Fruit fly (Drosophila melanogaster) whole organism, embryonic: ENCODE measurements around the gene PAN3.
A peak's percentile ranks its signal among the peaks of the same experiment; 100 is the strongest.

Experiments
- Atf3 ChIP-seq: fragments of 200-800 bp; sonication (Bioruptor generic); optimal IDR thresholded peaks from 3 replicates; lab custom pipeline; 2016; ENCODE audit warnings: missing biosample characterization, missing genetic modification characterization
- Bteb2 ChIP-seq: fragments of 200-800 bp; sonication (Bioruptor generic); optimal IDR thresholded peaks from 2 replicates; lab custom pipeline; 2016; ENCODE audit warnings: missing biosample characterization, missing genetic modification characterization
- CG10431 ChIP-seq: fragments of 200-800 bp; sonication (Bioruptor generic); optimal IDR thresholded peaks from 3 replicates; lab custom pipeline; 2018; ENCODE audit warnings: missing biosample characterization, mild to moderate bottlenecking, missing genetic modification characterization
- CG10543 ChIP-seq: fragments of 200-800 bp; sonication (Bioruptor generic); optimal IDR thresholded peaks from 3 replicates; lab custom pipeline; 2017; ENCODE audit warnings: missing biosample characterization, mild to moderate bottlenecking, missing genetic modification characterization, moderate library complexity
- CG1233 ChIP-seq: fragments of 200-800 bp; sonication (Bioruptor generic); optimal IDR thresholded peaks from 4 replicates; lab custom pipeline; 2018; ENCODE audit warnings: missing biosample characterization, mild to moderate bottlenecking, missing genetic modification characterization
- CG13296 ChIP-seq: fragments of 200-800 bp; sonication (Bioruptor generic); optimal IDR thresholded peaks from 3 replicates; lab custom pipeline; 2018; ENCODE audit warnings: missing biosample characterization, mild to moderate bottlenecking, missing genetic modification characterization
- CG14667 ChIP-seq: fragments of 200-800 bp; sonication (Bioruptor generic); IDR thresholded peaks from 2 replicates; pipeline ENCODE4 v1.3.6; 2022; ENCODE audit warnings: missing biosample characterization, missing genetic modification characterization
- CG1603 ChIP-seq: fragments of 200-800 bp; sonication (Bioruptor generic); optimal IDR thresholded peaks from 2 replicates; lab custom pipeline; 2019; ENCODE audit warnings: missing biosample characterization, mild to moderate bottlenecking, missing genetic modification characterization, moderate library complexity
- CG17328 ChIP-seq: fragments of 200-800 bp; sonication (Bioruptor generic); IDR thresholded peaks from 2 replicates; pipeline ENCODE4 v1.3.6; 2022; ENCODE audit warnings: missing biosample characterization, missing genetic modification characterization
- CG17829 ChIP-seq: fragments of 200-800 bp; optimal IDR thresholded peaks from 2 replicates; lab custom pipeline; 2019; ENCODE audit warnings: missing biosample characterization, mild to moderate bottlenecking, missing genetic modification characterization, moderate library complexity
- CG18599 ChIP-seq: fragments of 200-800 bp; sonication (Bioruptor generic); optimal IDR thresholded peaks from 3 replicates; lab custom pipeline; 2017; ENCODE audit warnings: missing biosample characterization, missing genetic modification characterization, mild to moderate bottlenecking, moderate library complexity, missing genetic modification reagents
- CG18619 ChIP-seq: fragments of 200-800 bp; sonication (Bioruptor generic); optimal IDR thresholded peaks from 3 replicates; lab custom pipeline; 2017; ENCODE audit warnings: missing biosample characterization, mild to moderate bottlenecking, missing genetic modification characterization
- CG30431 ChIP-seq: fragments of 200-800 bp; sonication (Bioruptor generic); optimal IDR thresholded peaks from 2 replicates; lab custom pipeline; 2017; ENCODE audit warnings: missing biosample characterization, missing genetic modification characterization
- CG34376 ChIP-seq: fragments of 200-800 bp; sonication (Bioruptor generic); optimal IDR thresholded peaks from 2 replicates; lab custom pipeline; 2018; ENCODE audit warnings: missing biosample characterization, mild to moderate bottlenecking, missing genetic modification characterization
- CG34422 ChIP-seq: fragments of 200-800 bp; sonication (Bioruptor generic); IDR thresholded peaks from 3 replicates; pipeline ENCODE4 v1.3.6; 2022; ENCODE audit warnings: missing biosample characterization, missing genetic modification characterization
- CG3995 ChIP-seq: fragments of 200-800 bp; sonication (Bioruptor generic); optimal IDR thresholded peaks from 3 replicates; lab custom pipeline; 2016; ENCODE audit warnings: missing biosample characterization, missing genetic modification characterization
- CG4328 ChIP-seq: fragments of 200-800 bp; sonication (Bioruptor generic); optimal IDR thresholded peaks from 3 replicates; lab custom pipeline; 2017; ENCODE audit warnings: missing biosample characterization, missing genetic modification reagents, missing genetic modification characterization
- CG4707 ChIP-seq: fragments of 200-800 bp; sonication (Bioruptor generic); optimal IDR thresholded peaks from 2 replicates; lab custom pipeline; 2018; ENCODE audit warnings: missing biosample characterization, mild to moderate bottlenecking, missing genetic modification characterization, moderate library complexity
- CG4730 ChIP-seq: fragments of 200-800 bp; sonication (Bioruptor generic); IDR thresholded peaks from 2 replicates; pipeline ENCODE4 v1.3.6; 2022; ENCODE audit warnings: missing biosample characterization, missing genetic modification characterization
- CG4820 ChIP-seq: fragments of 200-800 bp; sonication (Bioruptor generic); optimal IDR thresholded peaks from 3 replicates; lab custom pipeline; 2016; ENCODE audit warnings: missing biosample characterization, missing genetic modification characterization
- CG6272 ChIP-seq: fragments of 200-800 bp; sonication (Bioruptor generic); IDR thresholded peaks from 2 replicates; pipeline ENCODE4 v1.3.6; 2022; ENCODE audit warnings: missing biosample characterization, missing genetic modification characterization
- CG6654 ChIP-seq: fragments of 200-800 bp; sonication (Bioruptor generic); optimal IDR thresholded peaks from 2 replicates; lab custom pipeline; 2017; ENCODE audit warnings: missing biosample characterization, mild to moderate bottlenecking, missing genetic modification characterization
- CG6683 ChIP-seq: fragments of 200-800 bp; sonication (Bioruptor generic); optimal IDR thresholded peaks from 2 replicates; lab custom pipeline; 2017; ENCODE audit warnings: missing biosample characterization, mild to moderate bottlenecking, missing genetic modification characterization, missing genetic modification reagents
- CG7372 ChIP-seq: fragments of 200-800 bp; sonication (Bioruptor generic); IDR thresholded peaks from 2 replicates; pipeline ENCODE4 v1.3.6; 2022; ENCODE audit warnings: missing biosample characterization, missing genetic modification characterization
- CG7745 ChIP-seq: fragments of 200-800 bp; sonication (Bioruptor generic); optimal IDR thresholded peaks from 2 replicates; lab custom pipeline; 2018; ENCODE audit warnings: missing biosample characterization, mild to moderate bottlenecking, missing genetic modification characterization, moderate library complexity
- CG7987 ChIP-seq: fragments of 200-800 bp; sonication (Bioruptor generic); optimal IDR thresholded peaks from 2 replicates; lab custom pipeline; 2018; ENCODE audit warnings: missing biosample characterization, mild to moderate bottlenecking, missing genetic modification characterization, moderate library complexity
- CG8388 ChIP-seq: fragments of 200-800 bp; sonication (Bioruptor generic); optimal IDR thresholded peaks from 2 replicates; lab custom pipeline; 2019; ENCODE audit warnings: missing biosample characterization, mild to moderate bottlenecking, missing genetic modification characterization, moderate library complexity
- CG9817 ChIP-seq: fragments of 200-800 bp; sonication (Bioruptor generic); optimal IDR thresholded peaks from 2 replicates; lab custom pipeline; 2018; ENCODE audit warnings: missing biosample characterization, mild to moderate bottlenecking, missing genetic modification characterization, moderate library complexity
- CTCF ChIP-seq: fragments of 200-800 bp; sonication (Bioruptor generic); optimal IDR thresholded peaks from 2 replicates; lab custom pipeline; 2017; ENCODE audit warnings: missing biosample characterization, mild to moderate bottlenecking, missing genetic modification characterization, moderate library complexity
- Drgx ChIP-seq: fragments of 200-800 bp; sonication (Bioruptor generic); IDR thresholded peaks from 2 replicates; pipeline ENCODE4 v1.3.6; 2022; ENCODE audit warnings: missing biosample characterization, missing genetic modification characterization
- Mes4 ChIP-seq: fragments of 200-800 bp; sonication (Bioruptor generic); optimal IDR thresholded peaks from 2 replicates; lab custom pipeline; 2016; ENCODE audit warnings: missing biosample characterization, missing genetic modification characterization
- NfI ChIP-seq: fragments of 200-800 bp; sonication (Bioruptor generic); optimal IDR thresholded peaks from 3 replicates; lab custom pipeline; 2018; ENCODE audit warnings: missing biosample characterization, mild to moderate bottlenecking, missing genetic modification characterization, moderate library complexity
- Rfx ChIP-seq: fragments of 200-800 bp; sonication (Bioruptor generic); IDR thresholded peaks from 2 replicates; pipeline ENCODE4 v1.3.6; 2022; ENCODE audit warnings: missing biosample characterization, missing genetic modification characterization
- Rx ChIP-seq: fragments of 200-800 bp; sonication (Bioruptor generic); IDR thresholded peaks from 2 replicates; pipeline ENCODE4 v1.3.6; 2022; ENCODE audit warnings: missing biosample characterization, missing genetic modification characterization
- Six4 ChIP-seq: fragments of 200-800 bp; sonication (Bioruptor generic); optimal IDR thresholded peaks from 2 replicates; lab custom pipeline; 2016; ENCODE audit warnings: missing biosample characterization, missing genetic modification characterization
- cas ChIP-seq: fragments of 200-800 bp; sonication (Bioruptor generic); IDR thresholded peaks from 2 replicates; pipeline ENCODE4 v1.3.6; 2022; ENCODE audit warnings: missing biosample characterization, missing genetic modification characterization
- dpn ChIP-seq, 2 experiments: fragments of 200-800 bp; sonication (Bioruptor generic); optimal IDR thresholded peaks; 3 replicates each; lab custom pipeline; 2016; ENCODE audit warnings: missing biosample characterization in 2 of 2, missing genetic modification characterization in 2 of 2
- fru ChIP-seq: fragments of >200 bp; optimal IDR thresholded peaks from 2 replicates; lab custom pipeline; 2017
- ftz-f1 ChIP-seq: fragments of 200-800 bp; sonication (Bioruptor generic); optimal IDR thresholded peaks from 2 replicates; lab custom pipeline; 2016; ENCODE audit warnings: missing biosample characterization, missing genetic modification characterization
- grn ChIP-seq: fragments of 200-800 bp; sonication (Bioruptor generic); optimal IDR thresholded peaks from 3 replicates; lab custom pipeline; 2017; ENCODE audit warnings: missing biosample characterization, missing genetic modification characterization
- lmd ChIP-seq: fragments of 200-800 bp; sonication (Bioruptor generic); IDR thresholded peaks from 2 replicates; pipeline ENCODE4 v1.3.6; 2022; ENCODE audit warnings: missing biosample characterization, missing genetic modification characterization
- odd ChIP-seq: fragments of 200-800 bp; sonication (Bioruptor generic); optimal IDR thresholded peaks from 2 replicates; lab custom pipeline; 2017; ENCODE audit warnings: missing biosample characterization, mild to moderate bottlenecking, missing genetic modification characterization
- row ChIP-seq: fragments of 200-800 bp; sonication (Bioruptor generic); IDR thresholded peaks from 3 replicates; pipeline ENCODE4 v1.3.6; 2022; ENCODE audit warnings: missing biosample characterization, missing genetic modification characterization
- scrt ChIP-seq: fragments of 200-800 bp; sonication (Bioruptor generic); optimal IDR thresholded peaks from 2 replicates; lab custom pipeline; 2018; ENCODE audit warnings: missing biosample characterization, mild to moderate bottlenecking, missing genetic modification characterization, moderate library complexity
- sd ChIP-seq: fragments of 200-800 bp; sonication (Bioruptor generic); optimal IDR thresholded peaks from 3 replicates; lab custom pipeline; 2018; ENCODE audit warnings: missing biosample characterization, mild to moderate bottlenecking, missing genetic modification characterization, moderate library complexity
- sim ChIP-seq: fragments of 200-800 bp; sonication (Bioruptor generic); IDR thresholded peaks from 2 replicates; pipeline ENCODE4 v1.3.6; 2022; ENCODE audit warnings: missing biosample characterization, missing genetic modification characterization
- sisA ChIP-seq: fragments of 200-800 bp; sonication (Bioruptor generic); IDR thresholded peaks from 2 replicates; pipeline ENCODE4 v1.3.6; 2022; ENCODE audit warnings: missing biosample characterization, missing genetic modification characterization
- sna ChIP-seq: fragments of 200-800 bp; sonication (Bioruptor generic); IDR thresholded peaks from 2 replicates; pipeline ENCODE4 v1.3.6; 2022; ENCODE audit warnings: missing biosample characterization, missing genetic modification characterization; ENCODE audit not compliant: partially characterized antibody
- so ChIP-seq: fragments of 200-800 bp; sonication (Bioruptor generic); IDR thresholded peaks from 3 replicates; pipeline ENCODE4 v1.3.6; 2022; ENCODE audit warnings: missing biosample characterization, missing genetic modification characterization
- stc ChIP-seq: fragments of 200-800 bp; sonication (Bioruptor generic); IDR thresholded peaks from 2 replicates; pipeline ENCODE4 v1.3.6; 2022; ENCODE audit warnings: missing biosample characterization, missing genetic modification characterization
- tap ChIP-seq: fragments of 200-800 bp; optimal IDR thresholded peaks from 3 replicates; lab custom pipeline; 2019; ENCODE audit warnings: missing biosample characterization, mild to moderate bottlenecking, missing genetic modification characterization, moderate library complexity
- twi ChIP-seq: fragments of 200-800 bp; optimal IDR thresholded peaks from 2 replicates; lab custom pipeline; 2019; ENCODE audit warnings: missing biosample characterization, mild to moderate bottlenecking, missing genetic modification characterization, moderate library complexity
- wdn ChIP-seq: fragments of 200-800 bp; sonication (Bioruptor generic); IDR thresholded peaks from 2 replicates; pipeline ENCODE4 v1.3.6; 2022; ENCODE audit warnings: missing biosample characterization, missing genetic modification characterization
- zfh1 ChIP-seq: fragments of 200-800 bp; sonication (Bioruptor generic); IDR thresholded peaks from 3 replicates; pipeline ENCODE4 v1.3.6; 2022; ENCODE audit warnings: missing biosample characterization, missing genetic modification characterization

The PAN3 gene

dm6 chr3L:3073460-3073859, 2.5 kb downstream of the PAN3 start (continued):
- TF ChIP-seq twi: no peak
- no peak for TF ChIP-seq CG14667 (GFP tag; lab: Robert Waterston, UW)
- TF ChIP-seq wdn (GFP tag; lab: Robert Waterston, UW): no peak
- TF ChIP-seq CG7745 (tag; lab: Kevin White, UChicago): no peak
- no peak for TF ChIP-seq CG4820 (GFP tag; lab: Kevin White, UChicago)
- TF ChIP-seq sna (GFP tag; lab: Robert Waterston, UW): no peak
- TF ChIP-seq grn (GFP tag; lab: Kevin White, UChicago): no peak
- TF ChIP-seq sd (tag; lab: Kevin White, UChicago): no peak
- no peak for TF ChIP-seq CG34422 (GFP tag; lab: Robert Waterston, UW)
- TF ChIP-seq NfI (GFP tag; lab: Kevin White, UChicago): no peak
- no peak for TF ChIP-seq sisA
- TF ChIP-seq fru (lab: Kevin White, UChicago): no peak
- TF ChIP-seq CTCF (GFP tag; lab: Kevin White, UChicago): no peak
- no peak for TF ChIP-seq CG3995 (GFP tag; lab: Kevin White, UChicago)
- TF ChIP-seq CG13296 (GFP tag; lab: Kevin White, UChicago): no peak
- no peak for TF ChIP-seq Atf3
- TF ChIP-seq zfh1 (GFP tag; lab: Robert Waterston, UW): no peak
- TF ChIP-seq cas (GFP tag; lab: Robert Waterston, UW): no peak
- TF ChIP-seq CG17328 (GFP tag; lab: Robert Waterston, UW): 0 out of 2 replicates have a peak, but pooled peaks have one; percentile 20
- TF ChIP-seq CG7372 (GFP tag; lab: Robert Waterston, UW): no peak
- TF ChIP-seq CG4730 (GFP tag; lab: Robert Waterston, UW): no peak
- no peak for TF ChIP-seq Bteb2 (GFP tag; lab: Kevin White, UChicago)
- no peak for TF ChIP-seq CG30431 (GFP tag; lab: Kevin White, UChicago)
- TF ChIP-seq so: no peak
- TF ChIP-seq Drgx (GFP tag; lab: Robert Waterston, UW): 0 out of 2 replicates have a peak, but pooled peaks have one; percentile 18
- no peak for TF ChIP-seq ftz-f1
- no peak for TF ChIP-seq CG10543 (GFP tag; lab: Kevin White, UChicago)
- TF ChIP-seq lmd (GFP tag; lab: Robert Waterston, UW): no peak
- no peak for TF ChIP-seq sim (GFP tag; lab: Robert Waterston, UW)
- no peak for TF ChIP-seq scrt (GFP tag; lab: Kevin White, UChicago)
- peak; percentile 53 for TF ChIP-seq row (GFP tag; lab: Robert Waterston, UW)
- TF ChIP-seq CG4707 (GFP tag; lab: Kevin White, UChicago): no peak
- no peak for TF ChIP-seq CG18619 (GFP tag; lab: Kevin White, UChicago)
- no peak for TF ChIP-seq odd (GFP tag; lab: Kevin White, UChicago)
- TF ChIP-seq CG17829 (tag; lab: Kevin White, UChicago): no peak
- no peak for TF ChIP-seq stc (GFP tag; lab: Robert Waterston, UW)
- TF ChIP-seq CG18599 (GFP tag; lab: Kevin White, UChicago): peak; percentile 17
- no peak for TF ChIP-seq dpn (GFP tag; optimal IDR thresholded peaks at IDR 0.05; lab: Kevin White, UChicago)
- no peak for TF ChIP-seq CG7987
- no peak for TF ChIP-seq CG34376 (GFP tag; lab: Kevin White, UChicago)
- TF ChIP-seq CG1603 (tag; lab: Kevin White, UChicago): peak; percentile 19
- no peak for TF ChIP-seq Rx (GFP tag; lab: Robert Waterston, UW)
- no peak for TF ChIP-seq CG1233 (GFP tag; lab: Kevin White, UChicago)
- TF ChIP-seq CG6272 (GFP tag; lab: Robert Waterston, UW): no peak
- TF ChIP-seq CG4328 (GFP tag; lab: Kevin White, UChicago): no peak
- no peak for TF ChIP-seq CG6654
- TF ChIP-seq CG8388 (GFP tag; lab: Kevin White, UChicago): no peak
- no peak for TF ChIP-seq CG10431 (GFP tag; lab: Kevin White, UChicago)
- TF ChIP-seq CG9817 (tag; lab: Kevin White, UChicago): no peak
- no peak for TF ChIP-seq Rfx (GFP tag; lab: Robert Waterston, UW)
- no peak for TF ChIP-seq Six4 (GFP tag; lab: Kevin White, UChicago)
- TF ChIP-seq CG6683: no peak
- no peak for TF ChIP-seq Mes4
- TF ChIP-seq tap (tag; lab: Kevin White, UChicago): no peak
